Worm (Caenorhabditis elegans) whole organism, midembryonic: Measurements from ENCODE around the gene ugt-30.

ENCODE experiments used
- T22C8.4 ChIP-seq: fragments of 200-800 bp; sonication (Bioruptor generic); IDR thresholded peaks from 2 replicates; pipeline ENCODE4 v1.3.6; 2022; ENCODE audit warnings: missing genetic modification characterization, missing compliant biosample characterization
- cog-1 ChIP-seq: sonication (generic microtip); optimal IDR thresholded peaks from 2 replicates; lab custom pipeline; 2016; ENCODE audit warnings: missing genetic modification characterization, missing compliant biosample characterization
- flt-1 ChIP-seq: fragments of 200-800 bp; sonication (Bioruptor generic); IDR thresholded peaks from 2 replicates; pipeline ENCODE4 v1.3.6; 2022; ENCODE audit warnings: missing genetic modification characterization, missing compliant biosample characterization
- med-1 ChIP-seq: sonication (generic microtip); optimal IDR thresholded peaks from 2 replicates; lab custom pipeline; 2017; ENCODE audit warnings: missing genetic modification characterization, mild to moderate bottlenecking, missing compliant biosample characterization, antibody characterized with exemption, missing genetic modification reagents; ENCODE audit not compliant: insufficient read depth
- ref-1 ChIP-seq: fragments of 200-800 bp; sonication (Bioruptor generic); conservative IDR thresholded peaks from 2 replicates; pipeline ENCODE4 v1.3.6; 2022; ENCODE audit warnings: missing genetic modification reagents, missing genetic modification characterization, missing compliant biosample characterization
- tab-1 ChIP-seq: fragments of 200-800 bp; sonication (Bioruptor generic); IDR thresholded peaks from 2 replicates; pipeline ENCODE4 v1.3.6; 2022; ENCODE audit warnings: missing genetic modification characterization, missing compliant biosample characterization
- ztf-23 ChIP-seq: fragments of 200-800 bp; sonication (Bioruptor generic); IDR thresholded peaks from 2 replicates; pipeline ENCODE4 v1.3.6; 2022; ENCODE audit warnings: missing genetic modification reagents, missing genetic modification characterization, missing compliant biosample characterization
- ztf-29 ChIP-seq: fragments of 200-800 bp; sonication (Bioruptor generic); IDR thresholded peaks from 2 replicates; pipeline ENCODE4 v1.3.6; 2022; ENCODE audit warnings: missing genetic modification reagents, missing genetic modification characterization, missing compliant biosample characterization

ce11 chrV:15127413-15127812 is 2.4 kb upstream of the ugt-30 start, which contains the start of gene srj-27:
- TF ChIP-seq ztf-23 (GFP tag; lab: Robert Waterston, UW) (no peak), T22C8.4 (GFP tag; lab: Robert Waterston, UW) (no peak), tab-1 (GFP tag; lab: Robert Waterston, UW) (no peak), ztf-29 (GFP tag; lab: Robert Waterston, UW) (no peak), ref-1 (no peak), flt-1 (GFP tag; lab: Robert Waterston, UW) (no peak), med-1 (no peak), cog-1 (tag; lab: Kevin White, UChicago) (no peak)
